Worm (Caenorhabditis elegans): Measurements from ENCODE around the gene F56D6.23.

ce11 chrIV:3909114-3909513 lies 9.1 kb upstream of the F56D6.23 start, which contains the start of gene F56D6.13:
- TF ChIP-seq cnd-1 (tag; optimal IDR thresholded peaks at IDR 0.05) (no peak), nhr-28 (tag; optimal IDR thresholded peaks at IDR 0.05) (no peak)

All from whole organism, mixed stage, embryonic.